Worm (Caenorhabditis elegans) whole organism, late embryonic: Measurements from ENCODE around the gene F09C6.15.

ENCODE experiments used
- Y22D7AL.16 ChIP-seq: sonication (generic microtip); optimal IDR thresholded peaks from 2 replicates; lab custom pipeline; 2016; ENCODE audit warnings: missing genetic modification characterization, missing compliant biosample characterization
- dmd-4 ChIP-seq: sonication (generic microtip); optimal IDR thresholded peaks from 2 replicates; lab custom pipeline; 2016; ENCODE audit warnings: borderline replicate concordance, missing genetic modification characterization, missing compliant biosample characterization
- fkh-10 ChIP-seq: fragments of 150-350 bp; optimal IDR thresholded peaks from 2 replicates; lab custom pipeline; 2014; ENCODE audit warnings: missing biosample characterization, missing genetic modification reagents, missing genetic modification characterization
- hlh-30 ChIP-seq: sonication (generic microtip); optimal IDR thresholded peaks from 2 replicates; lab custom pipeline; 2017; ENCODE audit warnings: antibody characterized with exemption, missing genetic modification characterization, missing compliant biosample characterization; ENCODE audit not compliant: insufficient read depth
- lin-11 ChIP-seq: fragments of 200-800 bp; sonication (Bioruptor generic); optimal IDR thresholded peaks from 2 replicates; lab custom pipeline; 2018; ENCODE audit warnings: mild to moderate bottlenecking, missing genetic modification characterization, missing compliant biosample characterization
- mec-3 ChIP-seq: sonication (generic microtip); optimal IDR thresholded peaks from 2 replicates; lab custom pipeline; 2016; ENCODE audit warnings: borderline replicate concordance, missing genetic modification characterization, missing compliant biosample characterization
- nfya-1 ChIP-seq: sonication (generic microtip); optimal IDR thresholded peaks from 2 replicates; lab custom pipeline; 2017; ENCODE audit warnings: missing genetic modification characterization, mild to moderate bottlenecking, missing compliant biosample characterization, antibody characterized with exemption, moderate library complexity
- nhr-11 ChIP-seq: fragments of 150-350 bp; optimal IDR thresholded peaks from 2 replicates; lab custom pipeline; 2014; ENCODE audit warnings: missing biosample characterization, missing genetic modification characterization
- npax-4 ChIP-seq: sonication (generic microtip); optimal IDR thresholded peaks from 2 replicates; lab custom pipeline; 2016; ENCODE audit warnings: missing genetic modification characterization, missing compliant biosample characterization
- pha-4 ChIP-seq: fragments of 150-350 bp; optimal IDR thresholded peaks from 2 replicates; lab custom pipeline; 2018; ENCODE audit warnings: missing biosample characterization, missing genetic modification reagents, missing genetic modification characterization

- no peak for TF ChIP-seq Y22D7AL.16 (tag; lab: Kevin White, UChicago)
- TF ChIP-seq nfya-1 (tag; lab: Kevin White, UChicago) = no peak
- TF ChIP-seq npax-4 (tag; lab: Kevin White, UChicago) = no peak
- TF ChIP-seq lin-11 (tag; lab: Kevin White, UChicago) = no peak
- TF ChIP-seq pha-4 (tag; lab: Kevin White, UChicago) = no peak
- no peak for TF ChIP-seq fkh-10 (GFP tag; lab: Kevin White, UChicago)
- TF ChIP-seq mec-3 (tag; lab: Kevin White, UChicago) = no peak
- no peak for TF ChIP-seq nhr-11 (tag; lab: Kevin White, UChicago)
- TF ChIP-seq dmd-4 = no peak
- TF ChIP-seq hlh-30 (tag; lab: Kevin White, UChicago) = no peak
Measured at ce11 chrV:16874966-16875365, 18.6 kb upstream of the F09C6.15 start, which contains the start of gene F49A5.10.
